Worm (Caenorhabditis elegans) whole organism, L1 larva: ENCODE measurements around the gene Y82E9BR.10.

Experiments
- aly-2 ChIP-seq: fragments of 150-350 bp; optimal IDR thresholded peaks from 2 replicates; lab custom pipeline; 2014; ENCODE audit warnings: missing biosample characterization, missing genetic modification characterization
- ama-1 ChIP-seq: fragments of 150-350 bp; optimal IDR thresholded peaks from 2 replicates; lab custom pipeline; 2014
- blmp-1 ChIP-seq: fragments of 150-350 bp; optimal IDR thresholded peaks from 2 replicates; lab custom pipeline; 2014; ENCODE audit warnings: missing biosample characterization, missing genetic modification characterization
- ceh-8 ChIP-seq: fragments of 200-800 bp; sonication (Bioruptor generic); optimal IDR thresholded peaks from 2 replicates; lab custom pipeline; 2018; ENCODE audit warnings: mild to moderate bottlenecking, missing genetic modification characterization, moderate library complexity, missing compliant biosample characterization
- ceh-82 ChIP-seq, 3 experiments: fragments of 150-350 bp in 1 of 3; sonication (generic microtip) in 2 of 3; optimal IDR thresholded peaks; 2 replicates each; lab custom pipeline; 2014 to 2017; ENCODE audit warnings: missing biosample characterization in 3 of 3, missing genetic modification characterization in 3 of 3
- ceh-88 ChIP-seq: fragments of 200-800 bp; sonication (Bioruptor generic); IDR thresholded peaks from 2 replicates; pipeline ENCODE4 v1.3.6; 2022; ENCODE audit warnings: missing genetic modification characterization, missing compliant biosample characterization
- ceh-90 ChIP-seq: sonication (generic microtip); optimal IDR thresholded peaks from 2 replicates; lab custom pipeline; 2016; ENCODE audit warnings: missing genetic modification characterization, missing compliant biosample characterization
- ces-1 ChIP-seq: fragments of 150-350 bp; optimal IDR thresholded peaks from 2 replicates; lab custom pipeline; 2014; ENCODE audit warnings: missing biosample characterization, missing genetic modification reagents, missing genetic modification characterization
- efl-1 ChIP-seq, 4 experiments: fragments of 150-350 bp; optimal IDR thresholded peaks in 3 of 4; peaks in 1 of 4; 1 replicate in 1 of 4; 2 replicates in 3 of 4; lab custom pipeline; 2014; ENCODE audit warnings: missing biosample characterization in 2 of 4, missing genetic modification characterization in 2 of 4, missing genetic modification reagents in 2 of 4
- egl-27 ChIP-seq, 2 experiments: fragments of 150-350 bp in 1 of 2; sonication (generic microtip); optimal IDR thresholded peaks; 3 replicates each; lab custom pipeline; 2017 to 2018; ENCODE audit warnings: missing biosample characterization in 2 of 2, missing genetic modification characterization in 2 of 2, missing genetic modification reagents in 2 of 2
- elt-2 ChIP-seq: sonication (generic microtip); optimal IDR thresholded peaks from 2 replicates; lab custom pipeline; 2016; ENCODE audit warnings: missing genetic modification characterization, mild to moderate bottlenecking, inconsistent platforms, missing compliant biosample characterization, missing genetic modification reagents
- ets-5 ChIP-seq: fragments of 200-800 bp; sonication (Bioruptor generic); IDR thresholded peaks from 2 replicates; pipeline ENCODE4 v1.3.6; 2022; ENCODE audit warnings: missing genetic modification characterization, missing compliant biosample characterization
- fkh-8 ChIP-seq: sonication (generic microtip); optimal IDR thresholded peaks from 2 replicates; lab custom pipeline; 2016; ENCODE audit warnings: mild to moderate bottlenecking, missing genetic modification characterization, missing compliant biosample characterization
- fos-1 ChIP-seq: fragments of 150-350 bp; optimal IDR thresholded peaks from 2 replicates; lab custom pipeline; 2014; ENCODE audit warnings: missing biosample characterization, missing genetic modification characterization
- jun-1 ChIP-seq: fragments of 150-350 bp; optimal IDR thresholded peaks from 2 replicates; lab custom pipeline; 2014; ENCODE audit warnings: missing biosample characterization, missing genetic modification reagents, missing genetic modification characterization
- lin-35 ChIP-seq, 2 experiments: fragments of 150-350 bp; optimal IDR thresholded peaks; 2 replicates each; lab custom pipeline; 2014; ENCODE audit warnings: missing biosample characterization in 2 of 2, missing genetic modification characterization in 2 of 2, missing genetic modification reagents in 2 of 2
- lin-39 ChIP-seq: fragments of 150-350 bp; optimal IDR thresholded peaks from 2 replicates; lab custom pipeline; 2014; ENCODE audit warnings: missing biosample characterization, missing genetic modification reagents, missing genetic modification characterization
- lsy-2 ChIP-seq, 2 experiments: fragments of 150-350 bp; optimal IDR thresholded peaks; 2 replicates each; lab custom pipeline; 2014; ENCODE audit warnings: missing biosample characterization in 2 of 2, missing genetic modification characterization in 2 of 2
- mab-9 ChIP-seq: fragments of 200-800 bp; sonication (Bioruptor generic); IDR thresholded peaks from 2 replicates; pipeline ENCODE4 v1.3.6; 2022; ENCODE audit warnings: missing genetic modification reagents, missing genetic modification characterization, missing compliant biosample characterization
- mef-2 ChIP-seq: fragments of 150-350 bp; optimal IDR thresholded peaks from 2 replicates; lab custom pipeline; 2014; ENCODE audit warnings: missing biosample characterization, missing genetic modification characterization
- mep-1 ChIP-seq: fragments of 150-350 bp; optimal IDR thresholded peaks from 2 replicates; lab custom pipeline; 2014; ENCODE audit warnings: missing biosample characterization, missing genetic modification characterization
- nhr-20 ChIP-seq: sonication (generic microtip); optimal IDR thresholded peaks from 2 replicates; lab custom pipeline; 2016; ENCODE audit warnings: mild to moderate bottlenecking, missing genetic modification characterization, missing compliant biosample characterization
- nhr-71 ChIP-seq: sonication (generic microtip); optimal IDR thresholded peaks from 2 replicates; lab custom pipeline; 2016; ENCODE audit warnings: mild to moderate bottlenecking, missing genetic modification characterization, moderate library complexity, missing compliant biosample characterization
- nhr-90 ChIP-seq: sonication (generic microtip); optimal IDR thresholded peaks from 2 replicates; lab custom pipeline; 2016; ENCODE audit warnings: mild to moderate bottlenecking, missing genetic modification characterization, missing compliant biosample characterization; ENCODE audit not compliant: poor library complexity
- pqm-1 ChIP-seq: sonication (generic microtip); optimal IDR thresholded peaks from 3 replicates; lab custom pipeline; 2017; ENCODE audit warnings: missing biosample characterization, missing genetic modification characterization
- sox-4 ChIP-seq: sonication (generic microtip); optimal IDR thresholded peaks from 2 replicates; lab custom pipeline; 2016; ENCODE audit warnings: missing genetic modification characterization, missing compliant biosample characterization
- sptf-1 ChIP-seq: fragments of 150-350 bp; optimal IDR thresholded peaks from 2 replicates; lab custom pipeline; 2014; ENCODE audit warnings: missing biosample characterization, missing genetic modification characterization
- swsn-7 ChIP-seq: sonication (generic microtip); optimal IDR thresholded peaks from 2 replicates; lab custom pipeline; 2016; ENCODE audit warnings: missing genetic modification characterization, missing compliant biosample characterization
- tlp-1 ChIP-seq: fragments of 150-350 bp; optimal IDR thresholded peaks from 2 replicates; lab custom pipeline; 2014; ENCODE audit warnings: missing biosample characterization, missing genetic modification characterization
- unc-130 ChIP-seq: fragments of 150-350 bp; optimal IDR thresholded peaks from 2 replicates; lab custom pipeline; 2017; ENCODE audit warnings: missing biosample characterization, missing genetic modification characterization, inconsistent platforms
- unc-62 ChIP-seq: fragments of 150-350 bp; optimal IDR thresholded peaks from 2 replicates; lab custom pipeline; 2014; ENCODE audit warnings: missing biosample characterization, missing genetic modification reagents, missing genetic modification characterization
- unc-86 ChIP-seq: sonication (generic microtip); optimal IDR thresholded peaks from 2 replicates; lab custom pipeline; 2016; ENCODE audit warnings: missing genetic modification characterization, missing compliant biosample characterization
- vab-15 ChIP-seq: sonication (generic microtip); optimal IDR thresholded peaks from 2 replicates; lab custom pipeline; 2017; ENCODE audit warnings: missing genotype, mild to moderate bottlenecking, missing genetic modification characterization, missing compliant biosample characterization
- ztf-11 ChIP-seq, 2 experiments: sonication (generic microtip); optimal IDR thresholded peaks; 2 replicates each; lab custom pipeline; 2016 to 2017; ENCODE audit warnings: missing genetic modification characterization in 2 of 2, missing biosample characterization in 1 of 2, missing compliant biosample characterization in 1 of 2

Y82E9BR.10 gene

ce11 chrIII:1392763-1393162, 17.4 kb upstream of the Y82E9BR.10 start:
- TF ChIP-seq ztf-11 (tag; optimal IDR thresholded peaks at IDR 0.05; lab: Kevin White, UChicago) (no peak), efl-1 (optimal IDR thresholded peaks at IDR 0.05; lab: Kevin White, UChicago) (no peak), efl-1 (GFP tag; optimal IDR thresholded peaks at IDR 0.05 in 1 of 2; lab: Kevin White, UChicago) (peak in 1 of 2 experiments; percentile 86), blmp-1 (tag; lab: Kevin White, UChicago) (no peak), lsy-2 (tag; optimal IDR thresholded peaks at IDR 0.05; lab: Kevin White, UChicago) (peak in 1 of 2 experiments; percentile 13), nhr-71 (tag; lab: Kevin White, UChicago) (no peak), swsn-7 (tag; lab: Kevin White, UChicago) (no peak), pqm-1 (tag; lab: Kevin White, UChicago) (peak; percentile 51), sptf-1 (tag; lab: Kevin White, UChicago) (no peak), jun-1 (tag; lab: Kevin White, UChicago) (no peak), egl-27 (tag; optimal IDR thresholded peaks at IDR 0.05; lab: Kevin White, UChicago) (no peak), nhr-20 (tag; lab: Kevin White, UChicago) (peak; percentile 6), mab-9 (GFP tag; lab: Robert Waterston, UW) (no peak), nhr-90 (tag; lab: Kevin White, UChicago) (peak; percentile 19), mep-1 (tag; lab: Kevin White, UChicago) (no peak), fkh-8 (tag; lab: Kevin White, UChicago) (no peak), elt-2 (tag; lab: Kevin White, UChicago) (peak; percentile 97), mef-2 (tag; lab: Kevin White, UChicago) (no peak), lin-35 (GFP tag; optimal IDR thresholded peaks at IDR 0.05; lab: Kevin White, UChicago) (peak in 1 of 2 experiments; percentile 2), ceh-88 (GFP tag; lab: Robert Waterston, UW) (no peak), ama-1 (lab: Kevin White, UChicago) (no peak), vab-15 (tag; lab: Kevin White, UChicago) (no peak), sox-4 (no peak), unc-130 (tag; lab: Kevin White, UChicago) (no peak)

DNA sequence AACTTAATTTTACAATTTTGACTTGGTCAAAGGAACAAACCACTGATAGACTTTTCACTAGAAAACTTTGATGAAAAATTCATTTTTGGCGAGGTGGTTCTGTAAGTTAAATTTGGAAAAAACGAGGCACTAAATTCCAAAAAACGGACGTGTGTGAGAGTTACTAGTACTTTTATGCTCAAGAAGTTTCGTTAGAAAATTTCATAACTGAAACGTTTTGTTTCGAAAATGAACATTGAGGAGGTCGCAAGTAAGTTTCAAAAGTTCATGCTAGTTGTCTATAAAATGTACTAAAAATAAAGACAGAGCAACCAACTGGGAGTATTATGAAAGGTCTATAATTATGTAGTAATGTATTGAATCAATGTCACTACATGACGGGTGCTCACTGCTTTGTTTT, 16.4 kb upstream of the Y82E9BR.10 start, which contains the start of gene pals-17:
Gene pals-17 (minus strand): TSS at position 101 of the 400 bp plus-strand sequence.
- TF ChIP-seq ets-5 (GFP tag; lab: Robert Waterston, UW) (no peak), unc-86 (tag; lab: Kevin White, UChicago) (no peak), pqm-1 (tag; lab: Kevin White, UChicago) (no peak), ceh-82 (tag; optimal IDR thresholded peaks at IDR 0.05; lab: Kevin White, UChicago) (no peak)

- TF ChIP-seq ces-1 (GFP tag; lab: Kevin White, UChicago) (no peak), unc-62 (no peak), tlp-1 (peak; percentile 66), jun-1 (tag; lab: Kevin White, UChicago) (peak; percentile 13), elt-2 (tag; lab: Kevin White, UChicago) (peak; percentile 90), fos-1 (no peak), ceh-8 (no peak), ztf-11 (tag; optimal IDR thresholded peaks at IDR 0.05; lab: Kevin White, UChicago) (no peak)
Observed at ce11 chrIII:1389988-1390387, 14.6 kb upstream of the Y82E9BR.10 start.

- TF ChIP-seq aly-2 (tag; lab: Kevin White, UChicago) (no peak), ces-1 (GFP tag; lab: Kevin White, UChicago) (no peak), ceh-90 (tag; lab: Kevin White, UChicago) (no peak), lin-39 (tag; lab: Kevin White, UChicago) (no peak), efl-1 (optimal IDR thresholded peaks at IDR 0.05; lab: Kevin White, UChicago) (no peak), efl-1 (GFP tag; optimal IDR thresholded peaks at IDR 0.05 in 1 of 2; lab: Kevin White, UChicago) (peak in 1 of 2 experiments; percentile 75)
Observed at ce11 chrIII:1388274-1389058, 13.1 kb upstream of the Y82E9BR.10 start, which contains the start of gene pals-20. TSS of gene pals-20 (minus strand) at chrIII:1388324.
